Fruit fly (Drosophila melanogaster) whole organism, embryonic: Measurements from ENCODE around the gene dsx-c73A.

Experiments
- Abd-B ChIP-seq: fragments of 200-800 bp; sonication (Bioruptor generic); optimal IDR thresholded peaks from 2 replicates; lab custom pipeline; 2018; ENCODE audit warnings: missing biosample characterization, mild to moderate bottlenecking, missing genetic modification characterization, moderate library complexity
- CG10147 ChIP-seq: fragments of 200-800 bp; sonication (Bioruptor generic); optimal IDR thresholded peaks from 2 replicates; lab custom pipeline; 2019; ENCODE audit warnings: missing biosample characterization, mild to moderate bottlenecking, missing genetic modification characterization, moderate library complexity
- CG10979 ChIP-seq: fragments of 200-800 bp; sonication (Bioruptor generic); optimal IDR thresholded peaks from 2 replicates; lab custom pipeline; 2018; ENCODE audit warnings: missing biosample characterization, mild to moderate bottlenecking, missing genetic modification characterization, moderate library complexity
- CG11085 ChIP-seq: fragments of 200-800 bp; sonication (Bioruptor generic); IDR thresholded peaks from 2 replicates; pipeline ENCODE4 v1.3.6; 2022; ENCODE audit warnings: missing biosample characterization, missing genetic modification characterization
- CG1529 ChIP-seq: fragments of 200-800 bp; sonication (Bioruptor generic); optimal IDR thresholded peaks from 3 replicates; lab custom pipeline; 2018; ENCODE audit warnings: missing biosample characterization, missing genetic modification characterization
- CG15479 ChIP-seq: fragments of 200-800 bp; sonication (Bioruptor generic); optimal IDR thresholded peaks from 3 replicates; lab custom pipeline; 2019; ENCODE audit warnings: missing biosample characterization, mild to moderate bottlenecking, missing genetic modification characterization, moderate library complexity
- CG16779 ChIP-seq: fragments of 200-800 bp; sonication (Bioruptor generic); IDR thresholded peaks from 2 replicates; pipeline ENCODE4 v1.3.6; 2022; ENCODE audit warnings: missing biosample characterization, missing genetic modification characterization
- CG17912 ChIP-seq: fragments of 200-800 bp; sonication (Bioruptor generic); optimal IDR thresholded peaks from 2 replicates; lab custom pipeline; 2018; ENCODE audit warnings: missing biosample characterization, mild to moderate bottlenecking, missing genetic modification characterization
- CG18764 ChIP-seq: fragments of 200-800 bp; sonication (Bioruptor generic); optimal IDR thresholded peaks from 3 replicates; lab custom pipeline; 2016; ENCODE audit warnings: missing biosample characterization, missing genetic modification characterization
- CG30020 ChIP-seq: fragments of 200-800 bp; optimal IDR thresholded peaks from 2 replicates; lab custom pipeline; 2019; ENCODE audit warnings: missing biosample characterization, mild to moderate bottlenecking, missing genetic modification characterization, moderate library complexity
- CG34376 ChIP-seq: fragments of 200-800 bp; sonication (Bioruptor generic); optimal IDR thresholded peaks from 2 replicates; lab custom pipeline; 2018; ENCODE audit warnings: missing biosample characterization, mild to moderate bottlenecking, missing genetic modification characterization
- CG34422 ChIP-seq: fragments of 200-800 bp; sonication (Bioruptor generic); IDR thresholded peaks from 3 replicates; pipeline ENCODE4 v1.3.6; 2022; ENCODE audit warnings: missing biosample characterization, missing genetic modification characterization
- CG3995 ChIP-seq: fragments of 200-800 bp; sonication (Bioruptor generic); optimal IDR thresholded peaks from 3 replicates; lab custom pipeline; 2016; ENCODE audit warnings: missing biosample characterization, missing genetic modification characterization
- CG4328 ChIP-seq: fragments of 200-800 bp; sonication (Bioruptor generic); optimal IDR thresholded peaks from 3 replicates; lab custom pipeline; 2017; ENCODE audit warnings: missing biosample characterization, missing genetic modification reagents, missing genetic modification characterization
- CG4404 ChIP-seq: fragments of 200-800 bp; sonication (Bioruptor generic); IDR thresholded peaks from 2 replicates; pipeline ENCODE4 v1.3.6; 2022; ENCODE audit warnings: missing biosample characterization, missing genetic modification characterization
- CG4617 ChIP-seq: fragments of 200-800 bp; sonication (Bioruptor generic); optimal IDR thresholded peaks from 3 replicates; lab custom pipeline; 2016; ENCODE audit warnings: missing biosample characterization, missing genetic modification characterization, borderline replicate concordance
- CG4707 ChIP-seq: fragments of 200-800 bp; sonication (Bioruptor generic); optimal IDR thresholded peaks from 2 replicates; lab custom pipeline; 2018; ENCODE audit warnings: missing biosample characterization, mild to moderate bottlenecking, missing genetic modification characterization, moderate library complexity
- CG6854 ChIP-seq: fragments of 200-800 bp; sonication (Bioruptor generic); optimal IDR thresholded peaks from 3 replicates; lab custom pipeline; 2017; ENCODE audit warnings: missing biosample characterization, mild to moderate bottlenecking, missing genetic modification characterization
- CG7987 ChIP-seq: fragments of 200-800 bp; sonication (Bioruptor generic); optimal IDR thresholded peaks from 2 replicates; lab custom pipeline; 2018; ENCODE audit warnings: missing biosample characterization, mild to moderate bottlenecking, missing genetic modification characterization, moderate library complexity
- CG8388 ChIP-seq: fragments of 200-800 bp; sonication (Bioruptor generic); optimal IDR thresholded peaks from 2 replicates; lab custom pipeline; 2019; ENCODE audit warnings: missing biosample characterization, mild to moderate bottlenecking, missing genetic modification characterization, moderate library complexity
- CoRest ChIP-seq: fragments of 200-800 bp; sonication (Bioruptor generic); optimal IDR thresholded peaks from 3 replicates; lab custom pipeline; 2018; ENCODE audit warnings: missing biosample characterization, mild to moderate bottlenecking, missing genetic modification characterization, moderate library complexity
- D19A ChIP-seq: fragments of 200-800 bp; optimal IDR thresholded peaks from 3 replicates; lab custom pipeline; 2019; ENCODE audit warnings: missing biosample characterization, mild to moderate bottlenecking, missing genetic modification characterization, moderate library complexity
- Dref ChIP-seq: fragments of 200-800 bp; sonication (Bioruptor generic); IDR thresholded peaks from 2 replicates; pipeline ENCODE4 v1.3.6; 2022; ENCODE audit warnings: missing biosample characterization, missing genetic modification characterization
- HmgD ChIP-seq: fragments of 200-800 bp; sonication (Bioruptor generic); optimal IDR thresholded peaks from 3 replicates; lab custom pipeline; 2016; ENCODE audit warnings: missing biosample characterization, missing genetic modification characterization
- Lim3 ChIP-seq: fragments of 200-800 bp; sonication (Bioruptor generic); IDR thresholded peaks from 2 replicates; pipeline ENCODE4 v1.3.6; 2022; ENCODE audit warnings: missing biosample characterization, missing genetic modification characterization
- Nf-YC ChIP-seq: fragments of 200-800 bp; optimal IDR thresholded peaks from 3 replicates; lab custom pipeline; 2019; ENCODE audit warnings: missing biosample characterization, mild to moderate bottlenecking, missing genetic modification characterization, moderate library complexity
- PHDP ChIP-seq: fragments of 200-800 bp; sonication (Bioruptor generic); optimal IDR thresholded peaks from 3 replicates; lab custom pipeline; 2018; ENCODE audit warnings: missing biosample characterization, mild to moderate bottlenecking, missing genetic modification characterization, moderate library complexity
- Rfx ChIP-seq: fragments of 200-800 bp; sonication (Bioruptor generic); IDR thresholded peaks from 2 replicates; pipeline ENCODE4 v1.3.6; 2022; ENCODE audit warnings: missing biosample characterization, missing genetic modification characterization
- Sry-δ ChIP-seq: fragments of 200-800 bp; sonication (Bioruptor generic); optimal IDR thresholded peaks from 2 replicates; lab custom pipeline; 2016; ENCODE audit warnings: missing biosample characterization, missing genetic modification characterization
- Vsx1 ChIP-seq: fragments of 200-800 bp; sonication (Bioruptor generic); optimal IDR thresholded peaks from 2 replicates; lab custom pipeline; 2017; ENCODE audit warnings: missing biosample characterization, mild to moderate bottlenecking, missing genetic modification characterization, missing genetic modification reagents
- amos ChIP-seq: fragments of 200-800 bp; sonication (Bioruptor generic); IDR thresholded peaks from 2 replicates; pipeline ENCODE4 v1.3.6; 2022; ENCODE audit warnings: missing biosample characterization, missing genetic modification characterization; ENCODE audit not compliant: partially characterized antibody
- aop ChIP-seq: fragments of 200-800 bp; sonication (Bioruptor generic); IDR thresholded peaks from 2 replicates; pipeline ENCODE4 v1.3.6; 2022; ENCODE audit warnings: missing biosample characterization, missing genetic modification characterization
- bowl ChIP-seq: fragments of 200-800 bp; sonication (Bioruptor generic); IDR thresholded peaks from 2 replicates; pipeline ENCODE4 v1.3.6; 2022; ENCODE audit warnings: missing biosample characterization, missing genetic modification characterization
- ci ChIP-seq: fragments of 200-800 bp; sonication (Bioruptor generic); IDR thresholded peaks from 3 replicates; pipeline ENCODE4 v1.3.6; 2022; ENCODE audit warnings: missing biosample characterization, missing genetic modification characterization
- crc ChIP-seq: fragments of 200-800 bp; sonication (Bioruptor generic); optimal IDR thresholded peaks from 2 replicates; lab custom pipeline; 2016; ENCODE audit warnings: missing biosample characterization, missing genetic modification characterization
- cwo ChIP-seq: fragments of 200-800 bp; sonication (Bioruptor generic); optimal IDR thresholded peaks from 3 replicates; lab custom pipeline; 2017; ENCODE audit warnings: missing biosample characterization, missing genetic modification characterization, mild to moderate bottlenecking, moderate library complexity, missing genetic modification reagents
- dm ChIP-seq: fragments of 200-800 bp; sonication (Bioruptor generic); optimal IDR thresholded peaks from 3 replicates; lab custom pipeline; 2016; ENCODE audit warnings: missing biosample characterization, missing genetic modification characterization
- gcm ChIP-seq: fragments of 200-800 bp; sonication (Bioruptor generic); optimal IDR thresholded peaks from 2 replicates; lab custom pipeline; 2019; ENCODE audit warnings: missing biosample characterization, mild to moderate bottlenecking, missing genetic modification characterization, moderate library complexity
- gsb-n ChIP-seq: fragments of 200-800 bp; sonication (Bioruptor generic); optimal IDR thresholded peaks from 3 replicates; lab custom pipeline; 2018; ENCODE audit warnings: missing biosample characterization, mild to moderate bottlenecking, missing genetic modification characterization
- ham ChIP-seq: fragments of 200-800 bp; sonication (Bioruptor generic); IDR thresholded peaks from 2 replicates; pipeline ENCODE4 v1.3.6; 2022; ENCODE audit warnings: missing biosample characterization, missing genetic modification characterization
- hb ChIP-seq: fragments of 200-800 bp; sonication (Bioruptor generic); IDR thresholded peaks from 3 replicates; pipeline ENCODE4 v1.3.6; 2022; ENCODE audit warnings: missing biosample characterization, missing genetic modification characterization; ENCODE audit not compliant: partially characterized antibody
- lbe ChIP-seq: fragments of 200-800 bp; sonication (Bioruptor generic); optimal IDR thresholded peaks from 2 replicates; lab custom pipeline; 2016; ENCODE audit warnings: missing biosample characterization, mild to moderate bottlenecking, missing genetic modification characterization
- luna ChIP-seq: fragments of 200-800 bp; sonication (Bioruptor generic); optimal IDR thresholded peaks from 2 replicates; lab custom pipeline; 2016; ENCODE audit warnings: missing biosample characterization, missing genetic modification characterization
- pb ChIP-seq: fragments of 200-800 bp; sonication (Bioruptor generic); optimal IDR thresholded peaks from 3 replicates; lab custom pipeline; 2016; ENCODE audit warnings: missing biosample characterization, missing genetic modification characterization
- repo ChIP-seq: fragments of 200-800 bp; sonication (Bioruptor generic); optimal IDR thresholded peaks from 2 replicates; lab custom pipeline; 2016; ENCODE audit warnings: missing biosample characterization, missing genetic modification characterization
- shn ChIP-seq: fragments of 200-800 bp; sonication (Bioruptor generic); optimal IDR thresholded peaks from 3 replicates; lab custom pipeline; 2016; ENCODE audit warnings: missing biosample characterization, missing genetic modification characterization
- sob ChIP-seq: fragments of 200-800 bp; sonication (Bioruptor generic); IDR thresholded peaks from 2 replicates; pipeline ENCODE4 v1.3.6; 2022; ENCODE audit warnings: missing biosample characterization, missing genetic modification characterization
- vfl ChIP-seq: fragments of 200-800 bp; sonication (Bioruptor generic); optimal IDR thresholded peaks from 2 replicates; lab custom pipeline; 2016; ENCODE audit warnings: missing biosample characterization, missing genetic modification characterization
- zen2 ChIP-seq: fragments of 200-800 bp; sonication (Bioruptor generic); IDR thresholded peaks from 3 replicates; pipeline ENCODE4 v1.3.6; 2022; ENCODE audit warnings: missing biosample characterization, missing genetic modification characterization; ENCODE audit not compliant: partially characterized antibody

The dsx-c73A gene

dm6 chr3L:16480408-16481193 is 28.8 kb upstream of the dsx-c73A start (continued):
- TF ChIP-seq aop (GFP tag; lab: Robert Waterston, UW) = peak; percentile 86
- TF ChIP-seq repo (GFP tag; lab: Kevin White, UChicago) = peak; percentile 94
- peak; percentile 66 for TF ChIP-seq CG3995
- peak; percentile 98 for TF ChIP-seq CoRest (tag; lab: Kevin White, UChicago)
- TF ChIP-seq Vsx1 (GFP tag; lab: Kevin White, UChicago) = peak; percentile 87
- peak; percentile 90 for TF ChIP-seq CG4328
- peak; percentile 96 for TF ChIP-seq gcm (GFP tag; lab: Kevin White, UChicago)
- TF ChIP-seq Lim3 (GFP tag; lab: Robert Waterston, UW) = peak; percentile 93
- TF ChIP-seq vfl (GFP tag; lab: Kevin White, UChicago) = peak; percentile 81
- TF ChIP-seq Dref (GFP tag; lab: Robert Waterston, UW) = no peak
- TF ChIP-seq Rfx (GFP tag; lab: Robert Waterston, UW) = peak; percentile 95
- TF ChIP-seq cwo = peak; percentile 93
- peak; percentile 80 for TF ChIP-seq CG17912 (GFP tag; lab: Kevin White, UChicago)
- TF ChIP-seq zen2 (GFP tag; lab: Robert Waterston, UW) = no peak
- peak; percentile 90 for TF ChIP-seq bowl (GFP tag; lab: Robert Waterston, UW)
- peak; percentile 91 for TF ChIP-seq dm (GFP tag; lab: Kevin White, UChicago)
- TF ChIP-seq CG18764 (GFP tag; lab: Kevin White, UChicago) = peak; percentile 94
- peak; percentile 96 for TF ChIP-seq sob (GFP tag; lab: Robert Waterston, UW)
- peak; percentile 96 for TF ChIP-seq D19A (tag; lab: Kevin White, UChicago)
- peak; percentile 97 for TF ChIP-seq Abd-B (GFP tag; lab: Kevin White, UChicago)
- TF ChIP-seq CG34422 (GFP tag; lab: Robert Waterston, UW) = peak; percentile 97
- TF ChIP-seq CG4707 (GFP tag; lab: Kevin White, UChicago) = peak; percentile 93
- peak; percentile 98 for TF ChIP-seq CG1529
- TF ChIP-seq HmgD (GFP tag; lab: Kevin White, UChicago) = peak; percentile 84
- peak; percentile 91 for TF ChIP-seq shn (GFP tag; lab: Kevin White, UChicago)
- peak; percentile 98 for TF ChIP-seq CG10979 (tag; lab: Kevin White, UChicago)
- TF ChIP-seq CG30020 (tag; lab: Kevin White, UChicago) = peak; percentile 86
- peak; percentile 90 for TF ChIP-seq CG10147 (GFP tag; lab: Kevin White, UChicago)
- peak; percentile 92 for TF ChIP-seq crc (GFP tag; lab: Kevin White, UChicago)
- TF ChIP-seq Nf-YC (tag; lab: Kevin White, UChicago) = peak; percentile 74
- peak; percentile 99 for TF ChIP-seq ci
- peak; percentile 95 for TF ChIP-seq CG4404 (GFP tag; lab: Robert Waterston, UW)
- TF ChIP-seq CG11085 (GFP tag; lab: Robert Waterston, UW) = peak; percentile 88
- peak; percentile 42 for TF ChIP-seq luna (GFP tag; lab: Kevin White, UChicago)
- TF ChIP-seq CG7987 (GFP tag; lab: Kevin White, UChicago) = peak; percentile 75
- no peak for TF ChIP-seq amos
- TF ChIP-seq ham (GFP tag; lab: Robert Waterston, UW) = peak; percentile 73
- TF ChIP-seq Sry-δ = peak; percentile 70
- TF ChIP-seq CG6854 (GFP tag; lab: Kevin White, UChicago) = peak; percentile 87
- peak; percentile 27 for TF ChIP-seq lbe (GFP tag; lab: Kevin White, UChicago)
- no peak for TF ChIP-seq CG15479 (GFP tag; lab: Kevin White, UChicago)
- peak; percentile 96 for TF ChIP-seq pb (GFP tag; lab: Kevin White, UChicago)
- TF ChIP-seq PHDP (tag; lab: Kevin White, UChicago) = peak; percentile 97
- peak; percentile 98 for TF ChIP-seq gsb-n (tag; lab: Kevin White, UChicago)
- peak; percentile 97 for TF ChIP-seq CG8388
- TF ChIP-seq CG34376 (GFP tag; lab: Kevin White, UChicago) = peak; percentile 59
- peak; percentile 93 for TF ChIP-seq CG4617 (GFP tag; lab: Kevin White, UChicago)
- TF ChIP-seq hb = no peak
- TF ChIP-seq CG16779 (GFP tag; lab: Robert Waterston, UW) = peak; percentile 82
